Worm (Caenorhabditis elegans) whole organism, early embryonic: ENCODE measurements around the gene B0491.6.

Source experiments
- B0310.2 ChIP-seq: sonication (generic microtip); optimal IDR thresholded peaks from 2 replicates; lab custom pipeline; 2016; ENCODE audit warnings: mild to moderate bottlenecking, missing genetic modification characterization, missing compliant biosample characterization
- F13C5.2 ChIP-seq: sonication (generic microtip); optimal IDR thresholded peaks from 2 replicates; lab custom pipeline; 2017; ENCODE audit warnings: mild to moderate bottlenecking, missing genetic modification characterization, inconsistent platforms, missing compliant biosample characterization
- ama-1 ChIP-seq: fragments of 150-350 bp; optimal IDR thresholded peaks from 2 replicates; lab custom pipeline; 2014
- ets-7 ChIP-seq: sonication (generic microtip); optimal IDR thresholded peaks from 2 replicates; lab custom pipeline; 2016; ENCODE audit warnings: missing genotype, missing genetic modification characterization, missing compliant biosample characterization
- flt-1 ChIP-seq: fragments of 200-800 bp; sonication (Bioruptor generic); IDR thresholded peaks from 2 replicates; pipeline ENCODE4 v1.3.6; 2022; ENCODE audit warnings: missing genetic modification characterization, missing compliant biosample characterization
- hmg-4 ChIP-seq: fragments of 200-800 bp; sonication (Bioruptor generic); optimal IDR thresholded peaks from 2 replicates; lab custom pipeline; 2018; ENCODE audit warnings: mild to moderate bottlenecking, missing genetic modification characterization, missing compliant biosample characterization
- hnd-1 ChIP-seq: sonication (generic microtip); optimal IDR thresholded peaks from 2 replicates; lab custom pipeline; 2016; ENCODE audit warnings: missing genetic modification characterization, missing compliant biosample characterization
- scrt-1 ChIP-seq: fragments of 200-800 bp; sonication (Bioruptor generic); IDR thresholded peaks from 2 replicates; pipeline ENCODE4 v1.3.6; 2022; ENCODE audit warnings: missing genetic modification characterization, missing compliant biosample characterization
- tbx-11 ChIP-seq: fragments of 200-800 bp; sonication (Bioruptor generic); IDR thresholded peaks from 2 replicates; pipeline ENCODE4 v1.3.6; 2022; ENCODE audit warnings: missing genetic modification characterization, missing compliant biosample characterization
- tra-4 ChIP-seq: sonication (generic microtip); optimal IDR thresholded peaks from 2 replicates; lab custom pipeline; 2017; ENCODE audit warnings: missing genetic modification characterization, missing compliant biosample characterization

DNA sequence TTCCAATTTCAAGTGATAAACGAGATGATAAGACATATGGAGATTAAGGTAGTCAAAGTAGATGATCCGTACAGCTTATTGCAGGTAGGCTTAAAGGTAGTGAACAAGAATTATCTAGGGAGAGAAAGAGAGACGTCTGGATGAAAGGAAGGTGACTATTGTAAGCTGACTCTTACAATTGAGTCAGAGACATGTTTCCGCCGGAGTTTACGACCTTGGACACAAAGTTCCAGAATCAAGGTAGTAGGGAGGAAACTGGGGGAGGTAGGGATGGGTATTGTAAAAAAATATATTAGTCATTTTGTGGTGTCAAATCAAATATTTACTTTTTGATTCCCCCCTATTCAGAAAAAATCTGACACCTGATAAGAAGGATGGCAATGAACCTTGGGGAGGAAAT is 44.2 kb upstream of the B0491.6 start:
- TF ChIP-seq ets-7 (tag; lab: Kevin White, UChicago) (no peak), flt-1 (GFP tag; lab: Robert Waterston, UW) (no peak), ama-1 (no peak), scrt-1 (GFP tag; lab: Robert Waterston, UW) (no peak), F13C5.2 (no peak), tra-4 (tag; lab: Kevin White, UChicago) (no peak), hnd-1 (tag; lab: Kevin White, UChicago) (no peak), hmg-4 (GFP tag; lab: Kevin White, UChicago) (no peak), tbx-11 (GFP tag; lab: Robert Waterston, UW) (no peak), B0310.2 (tag; lab: Kevin White, UChicago) (no peak)
